Fruit fly (Drosophila melanogaster) whole organism: ENCODE data around the gene gdl.

ENCODE experiments used
- CG8478 ChIP-seq: fragments of >200 bp; optimal IDR thresholded peaks from 2 replicates; lab custom pipeline; 2018; ENCODE audit warnings: inconsistent platforms
- Dll ChIP-seq: fragments of >200 bp; optimal IDR thresholded peaks from 2 replicates; lab custom pipeline; 2017
- EcR ChIP-seq, 2 experiments: fragments of >200 bp; optimal IDR thresholded peaks; 2 replicates each; lab custom pipeline; 2017; ENCODE audit warnings: missing biosample characterization in 2 of 2, missing genetic modification characterization in 2 of 2, missing genetic modification reagents in 2 of 2
- pan ChIP-seq: fragments of >200 bp; optimal IDR thresholded peaks from 2 replicates; lab custom pipeline; 2017
- psq ChIP-seq: fragments of >200 bp; optimal IDR thresholded peaks from 2 replicates; lab custom pipeline; 2017
- usp ChIP-seq: fragments of >200 bp; optimal IDR thresholded peaks from 2 replicates; lab custom pipeline; 2017; ENCODE audit warnings: missing biosample characterization, missing genetic modification characterization, mixed read lengths

DNA sequence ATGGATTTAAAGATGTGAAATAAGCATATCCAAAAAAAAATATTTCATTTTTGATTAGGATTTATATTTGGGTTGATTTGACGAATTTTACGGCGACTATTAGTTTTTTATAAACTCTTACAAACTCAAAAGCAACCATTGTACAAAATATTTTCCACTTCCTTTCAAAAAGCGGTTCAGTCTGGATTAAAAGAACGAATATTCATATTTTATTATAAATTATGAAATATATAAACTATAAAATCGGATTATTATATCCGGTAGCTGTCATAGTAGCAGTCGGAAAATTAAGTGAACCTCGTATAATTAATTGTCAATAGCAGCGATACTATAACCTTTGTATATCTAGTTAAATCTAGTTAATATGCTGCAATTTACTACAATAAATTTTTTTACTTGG lies 13.8 kb upstream of the gdl start, which contains the start of gene CG12355:
- TF ChIP-seq Dll (no peak), CG8478 (lab: Kevin White, UChicago) (no peak), psq (lab: Kevin White, UChicago) (no peak), pan (no peak), EcR (GFP tag; optimal IDR thresholded peaks at IDR 0.05; lab: Kevin White, UChicago) (no peak), usp (no peak)
